Worm (Caenorhabditis elegans) whole organism, young adult: ENCODE measurements around the gene csa-1.

Experiments
- F55B11.4 ChIP-seq: sonication (generic microtip); optimal IDR thresholded peaks from 2 replicates; lab custom pipeline; 2016; ENCODE audit warnings: missing compliant biosample characterization, missing genetic modification characterization, borderline replicate concordance; ENCODE audit not compliant: insufficient read depth
- Y56A3A.18 ChIP-seq: fragments of 200-800 bp; sonication (Bioruptor generic); IDR thresholded peaks from 2 replicates; pipeline ENCODE4 v1.3.6; 2022; ENCODE audit warnings: missing genetic modification reagents, missing genetic modification characterization, missing compliant biosample characterization
- ama-1 ChIP-seq, 3 experiments: fragments of 150-350 bp in 1 of 3; sonication (generic microtip) in 2 of 3; optimal IDR thresholded peaks; 2 replicates each; lab custom pipeline; 2014 to 2018; ENCODE audit warnings: missing biosample characterization in 2 of 3, missing genetic modification characterization in 2 of 3, missing genetic modification reagents in 2 of 3
- aptf-3 ChIP-seq: fragments of 200-800 bp; sonication (Bioruptor generic); IDR thresholded peaks from 2 replicates; pipeline ENCODE4 v1.3.6; 2022; ENCODE audit warnings: missing genetic modification characterization, missing compliant biosample characterization
- ccch-3 ChIP-seq: fragments of 200-800 bp; sonication (Bioruptor generic); optimal IDR thresholded peaks from 2 replicates; lab custom pipeline; 2018; ENCODE audit warnings: mild to moderate bottlenecking, missing genetic modification characterization, missing compliant biosample characterization
- dpl-1 ChIP-seq: fragments of 150-350 bp; optimal IDR thresholded peaks from 2 replicates; lab custom pipeline; 2014; ENCODE audit warnings: missing biosample characterization, missing genetic modification reagents, missing genetic modification characterization
- sdz-38 ChIP-seq: sonication (generic microtip); optimal IDR thresholded peaks from 2 replicates; lab custom pipeline; 2016; ENCODE audit warnings: missing genotype, missing genetic modification characterization, missing compliant biosample characterization
- tbp1 ChIP-seq: fragments of 200-800 bp; sonication (Bioruptor generic); optimal IDR thresholded peaks from 2 replicates; lab custom pipeline; 2018; ENCODE audit warnings: mild to moderate bottlenecking, missing genetic modification characterization, missing compliant biosample characterization
- ztf-26 ChIP-seq: sonication (generic microtip); optimal IDR thresholded peaks from 2 replicates; lab custom pipeline; 2017; ENCODE audit warnings: missing genetic modification characterization, missing compliant biosample characterization

DNA sequence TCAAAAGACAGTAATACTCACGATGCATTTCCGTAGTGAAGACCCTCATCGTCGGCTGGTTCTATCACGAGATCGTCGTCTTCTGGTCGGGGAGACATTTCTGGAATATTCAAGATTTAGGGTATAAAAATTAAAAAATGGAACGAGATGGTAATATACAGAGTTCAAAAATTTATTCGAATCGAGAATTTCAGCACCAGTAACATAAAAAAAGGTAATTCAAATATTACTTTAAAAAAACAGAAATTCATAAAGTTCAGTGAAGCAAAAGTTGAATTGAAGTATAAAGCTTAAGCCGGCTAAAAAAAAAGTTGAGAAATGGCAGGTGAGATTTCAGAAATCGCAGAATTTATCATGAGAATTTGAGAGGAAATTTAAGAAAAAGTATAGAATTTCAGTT is 9.3 kb downstream of the csa-1 start, which contains the start of gene cam-1:
- TF ChIP-seq ztf-26 (tag; lab: Kevin White, UChicago): no peak
- TF ChIP-seq aptf-3 (GFP tag; lab: Robert Waterston, UW): no peak
- no peak for TF ChIP-seq ccch-3
- TF ChIP-seq Y56A3A.18 (GFP tag; lab: Robert Waterston, UW): no peak
- no peak for TF ChIP-seq dpl-1 (GFP tag; lab: Kevin White, UChicago)
- TF ChIP-seq sdz-38 (tag; lab: Kevin White, UChicago): no peak
- no peak for TF ChIP-seq F55B11.4
- TF ChIP-seq tbp1 (GFP tag; lab: Kevin White, UChicago): no peak
- TF ChIP-seq ama-1 (optimal IDR thresholded peaks at IDR 0.05; lab: Kevin White, UChicago): no peak
- TF ChIP-seq ama-1 (GFP tag; optimal IDR thresholded peaks at IDR 0.05; lab: Kevin White, UChicago): no peak
